Fruit fly (Drosophila melanogaster): ENCODE results near the gene PAPLA1.

- no peak for TF ChIP-seq psq (optimal IDR thresholded peaks at IDR 0.05)
- TF ChIP-seq insv (optimal IDR thresholded peaks at IDR 0.05), result no peak
- TF ChIP-seq Sin3A (optimal IDR thresholded peaks at IDR 0.05), result no peak
- no peak for TF ChIP-seq Myc (optimal IDR thresholded peaks at IDR 0.05)
- TF ChIP-seq h (optimal IDR thresholded peaks at IDR 0.05), result no peak
Observed at dm6 chr2L:8143947-8144346, 15.5 kb downstream of the PAPLA1 start, which contains the start of gene CG42762.

Measured in Kc167 (cell line).